Fruit fly (Drosophila melanogaster) whole organism, prepupa: ENCODE results near the gene Sfp33A2.

Experiments used
- CG16779 ChIP-seq: fragments of 200-800 bp; sonication (Bioruptor generic); optimal IDR thresholded peaks from 3 replicates; lab custom pipeline; 2017; ENCODE audit warnings: missing biosample characterization, mild to moderate bottlenecking, missing genetic modification characterization
- CG3919 ChIP-seq: fragments of 200-800 bp; sonication (Bioruptor generic); optimal IDR thresholded peaks from 3 replicates; lab custom pipeline; 2016; ENCODE audit warnings: missing biosample characterization, missing genetic modification characterization
- Sox14 ChIP-seq: fragments of 200-800 bp; sonication (Bioruptor generic); optimal IDR thresholded peaks from 3 replicates; lab custom pipeline; 2016; ENCODE audit warnings: missing biosample characterization, missing genetic modification characterization

- TF ChIP-seq CG3919 (GFP tag; lab: Kevin White, UChicago) (no peak), CG16779 (tag; lab: Kevin White, UChicago) (no peak), Sox14 (no peak)
These were observed 3.2 kb upstream of the Sfp33A2 start, which contains the start of gene CG45012 for dm6 chr2L:11834308-11834707.
